Worm (Caenorhabditis elegans) whole organism, L4/young adult: Measurements from ENCODE around the gene frpr-3.

Experiments
- W03F9.2 ChIP-seq: fragments of 150-350 bp; optimal IDR thresholded peaks from 2 replicates; lab custom pipeline; 2014; ENCODE audit warnings: missing biosample characterization, missing genetic modification characterization
- dao-5 ChIP-seq: sonication (generic microtip); optimal IDR thresholded peaks from 2 replicates; lab custom pipeline; 2016; ENCODE audit warnings: missing genotype, missing genetic modification characterization, moderate library complexity, missing compliant biosample characterization
- him-1 ChIP-seq: sonication (generic microtip); optimal IDR thresholded peaks from 2 replicates; lab custom pipeline; 2016; ENCODE audit warnings: missing genotype, missing genetic modification reagents, missing genetic modification characterization, missing compliant biosample characterization

DNA sequence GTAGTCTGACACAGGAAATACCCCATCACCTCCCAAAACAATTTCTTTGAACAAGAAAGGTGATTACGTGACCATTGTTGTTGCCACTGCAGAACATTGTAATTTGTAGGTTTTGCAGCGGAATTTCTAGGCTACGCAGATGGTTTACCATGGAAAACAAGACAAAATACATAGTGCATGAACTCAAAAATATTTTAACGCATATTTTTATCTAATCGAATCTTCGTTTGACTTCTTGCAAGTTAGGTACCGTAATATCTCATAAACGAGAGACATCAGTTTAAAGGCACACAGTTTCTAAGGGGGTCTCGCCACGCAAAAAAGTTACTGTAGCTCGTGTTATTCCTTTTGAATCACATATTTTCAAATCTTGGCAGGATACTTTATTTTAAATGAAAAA lies 7.9 kb downstream of the frpr-3 start:
- no peak for TF ChIP-seq him-1 (tag; lab: Kevin White, UChicago)
- TF ChIP-seq dao-5 (tag; lab: Kevin White, UChicago): no peak
- TF ChIP-seq W03F9.2 (tag; lab: Kevin White, UChicago): no peak
